Worm (Caenorhabditis elegans): ENCODE measurements around the gene ZC239.17.

ce11 chrII:3244758-3245157 lies 19.1 kb upstream of the ZC239.17 start:
- TF ChIP-seq him-1 (tag; optimal IDR thresholded peaks at IDR 0.05): no peak
- no peak for TF ChIP-seq dao-5 (tag; optimal IDR thresholded peaks at IDR 0.05)
- no peak for TF ChIP-seq W03F9.2 (tag; optimal IDR thresholded peaks at IDR 0.05)
